Worm (Caenorhabditis elegans): ENCODE data around the gene Y53F4B.26.
"Not testable (repeated sequence)": the region's sequence is repeated elsewhere in the genome, so short reads cannot be mapped to it uniquely, and the experiment has no call there.

Y53F4B.26 gene

ce11 chrII:15174915-15175548 is 34.3 kb upstream of the Y53F4B.26 start, which contains the start of gene gst-31:
gst-31 (minus strand) TSS chrII:15174965.
- TF ChIP-seq mls-2 (tag; optimal IDR thresholded peaks at IDR 0.05) (no peak), mab-5 (tag; optimal IDR thresholded peaks at IDR 0.05) (no peak), lin-13 (tag; optimal IDR thresholded peaks at IDR 0.05) (no peak), ham-2 (GFP tag; optimal IDR thresholded peaks at IDR 0.05) (no peak), nhr-237 (tag; optimal IDR thresholded peaks at IDR 0.05) (no peak)

- TF ChIP-seq pha-4 (tag; optimal IDR thresholded peaks at IDR 0.05) (peak; percentile 23), nhr-237 (tag; optimal IDR thresholded peaks at IDR 0.05) (no peak), unc-120 (tag; optimal IDR thresholded peaks at IDR 0.05; ENCODE audit: poor library complexity, severe bottlenecking) (peak; percentile 13), blmp-1 (tag; optimal IDR thresholded peaks at IDR 0.05) (no peak), nhr-12 (tag; optimal IDR thresholded peaks at IDR 0.05) (no peak), ham-2 (GFP tag; optimal IDR thresholded peaks at IDR 0.05) (no peak), nhr-76 (tag; optimal IDR thresholded peaks at IDR 0.05) (no peak)
These were observed 32.4 kb upstream of the Y53F4B.26 start for ce11 chrII:15173174-15173573.

ce11 chrII:15171816-15172215 is 31.0 kb upstream of the Y53F4B.26 start, which contains the start of gene gst-39:
gst-39 (minus strand) TSS chrII:15171916.
- TF ChIP-seq unc-39 (tag; optimal IDR thresholded peaks at IDR 0.05); unc-120 (tag; optimal IDR thresholded peaks at IDR 0.05; ENCODE audit: poor library complexity, severe bottlenecking); unc-62 (GFP tag; optimal IDR thresholded peaks at IDR 0.05): not testable (repeated sequence)

- TF ChIP-seq zip-8 (tag; optimal IDR thresholded peaks at IDR 0.05) = no peak
- TF ChIP-seq mep-1 (tag; optimal IDR thresholded peaks at IDR 0.05) = no peak
- TF ChIP-seq blmp-1 (tag; optimal IDR thresholded peaks at IDR 0.05) = no peak
- TF ChIP-seq tbx-8 (GFP tag; optimal IDR thresholded peaks at IDR 0.05) = no peak
- no peak for TF ChIP-seq ham-2 (GFP tag; optimal IDR thresholded peaks at IDR 0.05)
- TF ChIP-seq ceh-43 (GFP tag; optimal IDR thresholded peaks at IDR 0.05) = no peak
- TF ChIP-seq nhr-76 (tag; optimal IDR thresholded peaks at IDR 0.05) = no peak
- no peak for TF ChIP-seq cnd-1 (tag; optimal IDR thresholded peaks at IDR 0.05)
- TF ChIP-seq ces-1 (GFP tag; optimal IDR thresholded peaks at IDR 0.05) = no peak
- no peak for TF ChIP-seq lsy-2 (tag; optimal IDR thresholded peaks at IDR 0.05)
- TF ChIP-seq hlh-1 (tag; optimal IDR thresholded peaks at IDR 0.05) = no peak
These were observed 29.1 kb upstream of the Y53F4B.26 start, which contains the start of gene gst-29 for ce11 chrII:15169811-15170282. gst-29 (minus strand) TSS chrII:15169861.

ce11 chrII:15167340-15167739 is 26.6 kb upstream of the Y53F4B.26 start, which contains the start of gene gst-28:
gst-28 (minus strand) TSS chrII:15167577.
- no peak for TF ChIP-seq flh-1 (GFP tag; optimal IDR thresholded peaks at IDR 0.05)
- TF ChIP-seq nhr-76 (tag; optimal IDR thresholded peaks at IDR 0.05) = no peak
- TF ChIP-seq blmp-1 (tag; optimal IDR thresholded peaks at IDR 0.05) = no peak
- no peak for TF ChIP-seq drap-1 (GFP tag; optimal IDR thresholded peaks at IDR 0.05)
- no peak for TF ChIP-seq sem-2 (GFP tag; optimal IDR thresholded peaks at IDR 0.05)
- TF ChIP-seq mep-1 (tag; optimal IDR thresholded peaks at IDR 0.05) = no peak
- no peak for TF ChIP-seq lin-13 (tag; optimal IDR thresholded peaks at IDR 0.05)
- no peak for TF ChIP-seq elt-1 (tag; optimal IDR thresholded peaks at IDR 0.05; ENCODE audit: borderline replicate concordance, insufficient read depth)
- TF ChIP-seq unc-39 (tag; optimal IDR thresholded peaks at IDR 0.05) = no peak

ce11 chrII:15165681-15166235 is 25.0 kb upstream of the Y53F4B.26 start, which contains the start of gene gst-27:
gst-27 (minus strand) TSS chrII:15165731.
- TF ChIP-seq blmp-1 (tag; optimal IDR thresholded peaks at IDR 0.05) = no peak
- TF ChIP-seq flh-1 (GFP tag; optimal IDR thresholded peaks at IDR 0.05) = peak; percentile 76
- peak; percentile 79 for TF ChIP-seq ceh-43 (GFP tag; optimal IDR thresholded peaks at IDR 0.05)
- TF ChIP-seq nhr-237 (tag; optimal IDR thresholded peaks at IDR 0.05) = no peak
- TF ChIP-seq nhr-76 (tag; optimal IDR thresholded peaks at IDR 0.05) = no peak
- peak; percentile 36 for TF ChIP-seq elt-1 (tag; optimal IDR thresholded peaks at IDR 0.05; ENCODE audit: borderline replicate concordance, insufficient read depth)
- TF ChIP-seq mab-5 (tag; optimal IDR thresholded peaks at IDR 0.05) = no peak
- TF ChIP-seq elt-3 (tag; optimal IDR thresholded peaks at IDR 0.05) = no peak
- TF ChIP-seq drap-1 (GFP tag; optimal IDR thresholded peaks at IDR 0.05) = peak; percentile 90
- peak; percentile 92 for TF ChIP-seq cnd-1 (tag; optimal IDR thresholded peaks at IDR 0.05)
- peak; percentile 22 for TF ChIP-seq lsy-2 (tag; optimal IDR thresholded peaks at IDR 0.05)
- TF ChIP-seq unc-120 (tag; optimal IDR thresholded peaks at IDR 0.05; ENCODE audit: poor library complexity, severe bottlenecking) = peak; percentile 65
- TF ChIP-seq sptf-1 (tag; optimal IDR thresholded peaks at IDR 0.05) = peak; percentile 93
- TF ChIP-seq unc-39 (tag; optimal IDR thresholded peaks at IDR 0.05) = no peak
- peak; percentile 44 for TF ChIP-seq hlh-1 (tag; optimal IDR thresholded peaks at IDR 0.05)
- TF ChIP-seq tbx-8 (GFP tag; optimal IDR thresholded peaks at IDR 0.05) = peak; percentile 85
- TF ChIP-seq unc-62 (GFP tag; optimal IDR thresholded peaks at IDR 0.05) = peak; percentile 42
- TF ChIP-seq pha-4 (tag; optimal IDR thresholded peaks at IDR 0.05) = peak; percentile 49
- peak; percentile 79 for TF ChIP-seq sem-2 (GFP tag; optimal IDR thresholded peaks at IDR 0.05)
- TF ChIP-seq ham-2 (GFP tag; optimal IDR thresholded peaks at IDR 0.05) = peak; percentile 67
- peak; percentile 92 for TF ChIP-seq M03D4.4 (tag; optimal IDR thresholded peaks at IDR 0.05)
- no peak for TF ChIP-seq zip-8 (tag; optimal IDR thresholded peaks at IDR 0.05)
- TF ChIP-seq nhr-2 (tag; optimal IDR thresholded peaks at IDR 0.05) = no peak
- TF ChIP-seq mep-1 (tag; optimal IDR thresholded peaks at IDR 0.05) = peak; percentile 51
- no peak for TF ChIP-seq ceh-39 (tag; optimal IDR thresholded peaks at IDR 0.05)
- TF ChIP-seq lin-32 (GFP tag; optimal IDR thresholded peaks at IDR 0.05) = peak; percentile 90
- TF ChIP-seq nhr-28 (tag; optimal IDR thresholded peaks at IDR 0.05) = peak; percentile 33
- peak; percentile 22 for TF ChIP-seq nhr-12 (tag; optimal IDR thresholded peaks at IDR 0.05)
- no peak for TF ChIP-seq snpc-4 (tag; optimal IDR thresholded peaks at IDR 0.05)
- TF ChIP-seq mls-2 (tag; optimal IDR thresholded peaks at IDR 0.05) = peak; percentile 92
- no peak for TF ChIP-seq ces-1 (GFP tag; optimal IDR thresholded peaks at IDR 0.05)
- TF ChIP-seq ceh-83 (GFP tag; optimal IDR thresholded peaks at IDR 0.05) = peak; percentile 87

All from whole organism, mixed stage, embryonic.